Worm (Caenorhabditis elegans): ENCODE results near the gene R03D7.8.

ce11 chrII:11004381-11004780, 47.7 kb upstream of the R03D7.8 start:
- TF ChIP-seq lin-15B (tag; optimal IDR thresholded peaks at IDR 0.05) (no peak), jun-1 (tag; optimal IDR thresholded peaks at IDR 0.05) (no peak), nhr-11 (tag; optimal IDR thresholded peaks at IDR 0.05) (no peak), mab-9 (GFP tag; IDR thresholded peaks at IDR 0.05) (no peak), F16B12.6 (tag; optimal IDR thresholded peaks at IDR 0.05) (no peak), ama-1 (optimal IDR thresholded peaks at IDR 0.05) (no peak), snu-23 (GFP tag; optimal IDR thresholded peaks at IDR 0.05) (no peak), sox-4 (tag; optimal IDR thresholded peaks at IDR 0.05) (no peak), unc-98 (GFP tag; IDR thresholded peaks at IDR 0.05) (no peak), egl-13 (tag; optimal IDR thresholded peaks at IDR 0.05) (no peak), ztf-4 (tag; optimal IDR thresholded peaks at IDR 0.05) (no peak), unc-62 (GFP tag; optimal IDR thresholded peaks at IDR 0.05) (no peak)

All from whole organism, L1 larva.